Worm (Caenorhabditis elegans) whole organism, midembryonic: Measurements from ENCODE around the gene R10E8.2.

Source experiments
- T22C8.4 ChIP-seq: fragments of 200-800 bp; sonication (Bioruptor generic); IDR thresholded peaks from 2 replicates; pipeline ENCODE4 v1.3.6; 2022; ENCODE audit warnings: missing genetic modification characterization, missing compliant biosample characterization
- cog-1 ChIP-seq: sonication (generic microtip); optimal IDR thresholded peaks from 2 replicates; lab custom pipeline; 2016; ENCODE audit warnings: missing genetic modification characterization, missing compliant biosample characterization
- flt-1 ChIP-seq: fragments of 200-800 bp; sonication (Bioruptor generic); IDR thresholded peaks from 2 replicates; pipeline ENCODE4 v1.3.6; 2022; ENCODE audit warnings: missing genetic modification characterization, missing compliant biosample characterization
- klf-2 ChIP-seq: fragments of 200-800 bp; sonication (Bioruptor generic); conservative IDR thresholded peaks from 2 replicates; pipeline ENCODE4 v1.3.6; 2022; ENCODE audit warnings: missing genetic modification reagents, missing genetic modification characterization, missing compliant biosample characterization
- ref-1 ChIP-seq: fragments of 200-800 bp; sonication (Bioruptor generic); conservative IDR thresholded peaks from 2 replicates; pipeline ENCODE4 v1.3.6; 2022; ENCODE audit warnings: missing genetic modification reagents, missing genetic modification characterization, missing compliant biosample characterization
- ztf-23 ChIP-seq: fragments of 200-800 bp; sonication (Bioruptor generic); IDR thresholded peaks from 2 replicates; pipeline ENCODE4 v1.3.6; 2022; ENCODE audit warnings: missing genetic modification reagents, missing genetic modification characterization, missing compliant biosample characterization
- ztf-29 ChIP-seq: fragments of 200-800 bp; sonication (Bioruptor generic); IDR thresholded peaks from 2 replicates; pipeline ENCODE4 v1.3.6; 2022; ENCODE audit warnings: missing genetic modification reagents, missing genetic modification characterization, missing compliant biosample characterization

DNA sequence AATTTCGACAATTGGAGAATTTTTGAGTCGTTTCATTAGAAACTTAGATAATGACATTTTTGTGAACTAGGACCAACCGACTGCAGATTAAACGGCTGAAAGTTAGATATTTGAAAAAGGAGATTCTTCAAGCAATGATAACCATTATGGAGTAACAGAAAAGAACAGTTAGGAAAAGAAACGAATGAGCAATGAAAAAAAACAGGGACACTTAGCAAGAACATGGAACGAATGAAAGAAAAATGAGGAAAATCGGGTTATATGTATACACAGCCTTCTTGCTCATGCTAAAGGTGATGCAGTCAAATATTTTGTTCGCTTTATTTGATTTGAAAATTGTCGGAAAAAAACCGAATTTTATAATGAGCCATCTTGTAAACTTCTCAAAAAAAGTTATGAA is 29.2 kb upstream of the R10E8.2 start, which contains the start of gene F16H6.10:
- no peak for TF ChIP-seq ref-1 (GFP tag; lab: Robert Waterston, UW)
- no peak for TF ChIP-seq ztf-29 (GFP tag; lab: Robert Waterston, UW)
- no peak for TF ChIP-seq cog-1
- no peak for TF ChIP-seq flt-1 (GFP tag; lab: Robert Waterston, UW)
- TF ChIP-seq klf-2 = no peak
- TF ChIP-seq T22C8.4 = no peak
- no peak for TF ChIP-seq ztf-23
